Worm (Caenorhabditis elegans) whole organism, L3 larva: Measurements from ENCODE around the gene nfyb-1.

Experiments
- elt-1 ChIP-seq: fragments of 150-350 bp; optimal IDR thresholded peaks from 2 replicates; lab custom pipeline; 2014; ENCODE audit warnings: missing biosample characterization, missing genetic modification characterization
- snpc-4 ChIP-seq: fragments of 150-350 bp; optimal IDR thresholded peaks from 2 replicates; lab custom pipeline; 2014; ENCODE audit warnings: missing biosample characterization, missing genetic modification characterization

DNA sequence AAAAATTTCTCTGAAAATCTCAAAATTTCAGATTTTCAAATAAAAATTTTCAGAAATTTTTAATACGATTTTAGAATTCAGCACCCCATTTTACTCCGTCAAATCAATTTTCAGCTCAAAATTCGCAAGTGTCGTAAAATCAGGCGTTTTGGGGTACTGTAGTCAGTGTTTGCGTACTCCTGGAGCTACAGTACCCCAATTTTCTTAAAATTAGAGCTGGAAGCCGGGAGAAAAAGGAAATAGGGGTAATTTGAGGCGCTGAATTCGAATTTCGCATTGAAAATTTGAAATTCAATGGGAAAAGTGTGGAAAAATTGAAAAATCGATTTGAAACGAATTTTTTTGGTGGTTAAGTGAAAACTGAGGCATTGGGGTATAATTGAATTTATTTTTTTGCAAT is 5.9 kb downstream of the nfyb-1 start:
- TF ChIP-seq snpc-4 (tag; lab: Kevin White, UChicago) (no peak), elt-1 (tag; lab: Kevin White, UChicago) (no peak)
